Fruit fly (Drosophila melanogaster): ENCODE data around the gene CG17321.

The CG17321 gene

DNA sequence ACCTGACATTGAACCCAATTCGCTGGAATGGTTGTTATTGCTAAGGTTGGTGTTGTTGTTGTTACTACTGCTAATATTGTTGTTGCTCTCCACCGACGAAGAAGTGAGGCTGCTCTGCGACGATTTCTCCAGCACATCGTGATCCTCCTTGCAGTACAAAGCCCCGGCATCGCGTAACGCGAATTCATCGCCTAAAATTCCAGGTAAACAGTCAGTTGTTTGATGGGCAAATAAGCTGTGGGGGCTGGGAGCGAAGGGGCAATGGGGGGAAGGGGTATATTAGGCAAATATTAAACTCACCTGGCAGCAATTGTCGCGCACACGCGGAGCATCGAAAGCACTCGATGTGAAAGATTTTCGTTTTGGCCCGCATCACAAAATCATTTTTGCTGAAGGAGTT is 19.1 kb downstream of the CG17321 start:
- TF ChIP-seq esn (GFP tag; optimal IDR thresholded peaks at IDR 0.05) (no peak), CG6163 (GFP tag; IDR thresholded peaks at IDR 0.05) (0 out of 3 replicates have a peak, but pooled peaks have one; percentile 6), fkh (GFP tag; optimal IDR thresholded peaks at IDR 0.05) (peak; percentile 72)

DNA sequence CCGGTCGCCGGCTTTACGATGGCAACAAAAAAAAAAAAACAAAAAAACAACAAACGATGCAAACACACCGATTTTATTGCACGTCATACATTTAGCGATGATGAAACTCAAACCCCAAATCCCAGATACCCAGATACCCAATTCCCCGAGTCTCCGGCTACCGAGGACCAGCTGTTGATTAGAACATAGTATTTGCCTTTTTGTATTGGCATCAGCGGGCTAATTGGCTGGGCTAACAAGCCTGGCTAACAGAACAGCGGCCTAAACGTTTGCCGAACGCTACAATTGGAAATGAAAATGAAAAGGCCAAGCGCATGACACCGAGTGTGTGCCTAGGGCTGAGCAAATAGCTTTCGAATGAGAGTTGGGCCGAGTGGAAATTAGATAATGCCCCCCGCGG is 20.0 kb downstream of the CG17321 start:
- TF ChIP-seq fkh (GFP tag; optimal IDR thresholded peaks at IDR 0.05) (peak; percentile 50), Eip93F (GFP tag; optimal IDR thresholded peaks at IDR 0.05) (no peak)

DNA sequence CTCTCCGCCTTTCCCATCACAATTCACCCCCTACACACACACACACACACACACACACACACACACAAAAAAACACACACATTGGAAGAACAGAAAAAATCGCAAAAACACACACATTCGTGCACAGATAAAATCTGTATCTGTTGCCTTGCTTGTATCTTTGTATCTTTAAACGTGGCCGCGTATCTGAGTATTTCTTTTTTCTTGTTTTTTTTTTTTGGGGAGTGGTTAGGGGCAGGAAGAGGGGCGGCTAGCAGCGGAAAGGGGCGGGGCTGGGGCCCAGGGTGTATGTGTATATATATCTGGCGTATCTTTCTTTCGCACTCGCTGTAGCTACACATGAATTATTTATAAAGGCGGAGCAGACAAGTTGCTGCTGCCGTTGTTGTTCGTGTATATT is 21.6 kb downstream of the CG17321 start:
- TF ChIP-seq net (GFP tag; optimal IDR thresholded peaks at IDR 0.05) (peak; percentile 62), achi (GFP tag; optimal IDR thresholded peaks at IDR 0.05) (peak; percentile 62), dsx (GFP tag; optimal IDR thresholded peaks at IDR 0.05; ENCODE audit: poor library complexity, severe bottlenecking) (peak; percentile 12), CG6163 (GFP tag; IDR thresholded peaks at IDR 0.05) (peak; percentile 51; the same call in 1 of the 3 replicates), CG15336 (GFP tag; IDR thresholded peaks at IDR 0.05) (no peak), vri (GFP tag; optimal IDR thresholded peaks at IDR 0.05) (no peak), CG10669 (GFP tag; optimal IDR thresholded peaks at IDR 0.05) (no peak), CG1621 (tag; optimal IDR thresholded peaks at IDR 0.05) (peak; percentile 41), CG34406 (GFP tag; optimal IDR thresholded peaks at IDR 0.05) (peak; percentile 52), CG6808 (GFP tag; optimal IDR thresholded peaks at IDR 0.05) (peak; percentile 1), CG16779 (tag; optimal IDR thresholded peaks at IDR 0.05) (no peak), CG8119 (GFP tag; IDR thresholded peaks at IDR 0.05) (0 out of 3 replicates have a peak, but pooled peaks have one; percentile 14), ss (GFP tag; optimal IDR thresholded peaks at IDR 0.05) (peak; percentile 45 to 58), CG3919 (GFP tag; optimal IDR thresholded peaks at IDR 0.05) (no peak), salr (GFP tag; optimal IDR thresholded peaks at IDR 0.05) (peak; percentile 32 to 51), OdsH (GFP tag; optimal IDR thresholded peaks at IDR 0.05) (peak; percentile 34), fd59A (GFP tag; optimal IDR thresholded peaks at IDR 0.05) (peak; percentile 42)

DNA sequence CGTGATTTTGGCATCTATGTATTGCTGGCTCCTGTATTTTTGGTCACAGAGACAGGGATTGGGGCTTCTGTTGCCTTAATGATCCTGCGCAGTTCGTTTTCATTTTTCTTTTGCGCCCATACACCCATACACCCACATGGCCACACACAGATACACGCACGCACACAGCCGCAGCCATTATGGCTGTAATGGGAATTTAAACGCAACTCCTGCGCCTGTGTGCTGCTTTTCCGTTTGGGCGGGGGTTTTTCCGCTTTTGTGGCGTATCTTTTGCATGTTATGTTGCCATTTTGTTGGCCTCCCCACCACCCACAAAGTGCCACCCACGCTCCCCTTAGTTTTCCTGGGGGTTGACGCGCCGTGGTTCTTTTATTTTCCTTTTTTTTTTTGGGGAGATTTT is 22.8 kb downstream of the CG17321 start:
- TF ChIP-seq CG3919 (GFP tag; optimal IDR thresholded peaks at IDR 0.05) = no peak
- TF ChIP-seq ss (GFP tag; optimal IDR thresholded peaks at IDR 0.05) = no peak
- no peak for TF ChIP-seq Hr38 (GFP tag; optimal IDR thresholded peaks at IDR 0.05)
- TF ChIP-seq net (GFP tag; optimal IDR thresholded peaks at IDR 0.05) = no peak
- TF ChIP-seq acj6 (GFP tag; optimal IDR thresholded peaks at IDR 0.05) = no peak
- no peak for TF ChIP-seq dsx (GFP tag; optimal IDR thresholded peaks at IDR 0.05; ENCODE audit: poor library complexity, severe bottlenecking)
- no peak for TF ChIP-seq vri (GFP tag; optimal IDR thresholded peaks at IDR 0.05)
- TF ChIP-seq CG6276 (GFP tag; optimal IDR thresholded peaks at IDR 0.05) = no peak
- TF ChIP-seq salr (GFP tag; optimal IDR thresholded peaks at IDR 0.05) = no peak
- no peak for TF ChIP-seq esn (GFP tag; optimal IDR thresholded peaks at IDR 0.05)
- TF ChIP-seq eg (GFP tag; IDR thresholded peaks at IDR 0.05) = no peak
- no peak for TF ChIP-seq Sox15 (GFP tag; optimal IDR thresholded peaks at IDR 0.05)
- no peak for TF ChIP-seq CG6854 (GFP tag; optimal IDR thresholded peaks at IDR 0.05)
- TF ChIP-seq CG1621 (tag; optimal IDR thresholded peaks at IDR 0.05) = no peak
- TF ChIP-seq Eip78C (GFP tag) = no peak
- TF ChIP-seq CG16779 (tag; optimal IDR thresholded peaks at IDR 0.05) = no peak
- TF ChIP-seq Lpt (GFP tag; optimal IDR thresholded peaks at IDR 0.05) = no peak
- no peak for TF ChIP-seq Sox102F (GFP tag; optimal IDR thresholded peaks at IDR 0.05)
- no peak for TF ChIP-seq Eip93F (GFP tag; optimal IDR thresholded peaks at IDR 0.05)
- TF ChIP-seq achi (GFP tag; optimal IDR thresholded peaks at IDR 0.05) = no peak

DNA sequence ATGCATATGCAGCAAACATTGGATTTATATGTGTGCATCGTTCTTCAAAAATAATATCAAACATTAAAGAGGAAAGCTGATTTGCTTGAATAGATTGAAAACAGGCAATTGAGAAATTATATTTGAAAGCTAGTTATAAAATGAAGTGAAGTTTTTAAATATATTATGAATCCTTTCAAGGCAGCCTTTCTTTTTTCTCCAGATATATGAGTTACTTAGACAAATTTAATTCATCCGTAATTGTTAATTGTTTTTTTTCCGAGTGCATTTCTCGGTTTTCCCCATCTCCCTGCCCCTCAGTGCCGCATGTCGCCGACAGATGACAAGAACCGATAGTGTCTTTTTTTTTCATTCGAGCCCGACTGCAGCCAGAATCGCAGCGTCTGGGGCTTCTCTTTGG is 26.8 kb downstream of the CG17321 start:
- peak; percentile 45 for TF ChIP-seq Eip78C (GFP tag)
- TF ChIP-seq CG6792 (GFP tag; optimal IDR thresholded peaks at IDR 0.05) = no peak
- TF ChIP-seq dac (GFP tag; optimal IDR thresholded peaks at IDR 0.05) = no peak
- TF ChIP-seq OdsH (GFP tag; optimal IDR thresholded peaks at IDR 0.05) = no peak
- no peak for TF ChIP-seq CG10669 (GFP tag; optimal IDR thresholded peaks at IDR 0.05)
- peak; percentile 6 for TF ChIP-seq fd59A (GFP tag; optimal IDR thresholded peaks at IDR 0.05)
- peak; percentile 43 for TF ChIP-seq Smox (GFP tag; optimal IDR thresholded peaks at IDR 0.05)
- peak; percentile 33 for TF ChIP-seq lz (GFP tag; optimal IDR thresholded peaks at IDR 0.05)
- no peak for TF ChIP-seq CG11902 (GFP tag; optimal IDR thresholded peaks at IDR 0.05)
- TF ChIP-seq cyc (GFP tag; optimal IDR thresholded peaks at IDR 0.05) = peak; percentile 32
- TF ChIP-seq vri (GFP tag; optimal IDR thresholded peaks at IDR 0.05) = no peak
- TF ChIP-seq fkh (GFP tag; optimal IDR thresholded peaks at IDR 0.05) = no peak
- TF ChIP-seq CG8632 (GFP tag; optimal IDR thresholded peaks at IDR 0.05) = no peak
- TF ChIP-seq Eip93F (GFP tag; optimal IDR thresholded peaks at IDR 0.05) = no peak
- TF ChIP-seq CG9139 (GFP tag; optimal IDR thresholded peaks at IDR 0.05) = no peak
- TF ChIP-seq CG32006 (GFP tag; optimal IDR thresholded peaks at IDR 0.05) = no peak
- TF ChIP-seq svp (GFP tag) = peak; percentile 76
- peak; percentile 6 for TF ChIP-seq achi (GFP tag; optimal IDR thresholded peaks at IDR 0.05)
- TF ChIP-seq CG15336 (GFP tag; IDR thresholded peaks at IDR 0.05) = no peak
- TF ChIP-seq pdm3 (GFP tag; optimal IDR thresholded peaks at IDR 0.05) = no peak
- TF ChIP-seq CG31627 (GFP tag; optimal IDR thresholded peaks at IDR 0.05) = peak; percentile 27
- peak; percentile 1 for TF ChIP-seq acj6 (GFP tag; optimal IDR thresholded peaks at IDR 0.05)
- peak; percentile 36 for TF ChIP-seq Hr39 (GFP tag; optimal IDR thresholded peaks at IDR 0.05)
- TF ChIP-seq eg (GFP tag; IDR thresholded peaks at IDR 0.05) = no peak

Data from whole organism, prepupa.